Worm (Caenorhabditis elegans) whole organism, late embryonic: ENCODE measurements around the gene ZK632.9.
A peak's percentile ranks its signal among the peaks of the same experiment; 100 is the strongest.

ENCODE experiments used
- C38D4.7 ChIP-seq: fragments of 200-800 bp; sonication (Bioruptor generic); optimal IDR thresholded peaks from 2 replicates; lab custom pipeline; 2018; ENCODE audit warnings: mild to moderate bottlenecking, missing genetic modification characterization, moderate library complexity, missing compliant biosample characterization
- K02D7.2 ChIP-seq: sonication (generic microtip); optimal IDR thresholded peaks from 2 replicates; lab custom pipeline; 2017; ENCODE audit warnings: mild to moderate bottlenecking, missing genetic modification characterization, missing compliant biosample characterization
- K09A11.1 ChIP-seq: sonication (generic microtip); optimal IDR thresholded peaks from 2 replicates; lab custom pipeline; 2017; ENCODE audit warnings: antibody characterized with exemption, mild to moderate bottlenecking, missing genetic modification characterization, missing compliant biosample characterization; ENCODE audit not compliant: insufficient read depth
- ahr-1 ChIP-seq: sonication (generic microtip); optimal IDR thresholded peaks from 2 replicates; lab custom pipeline; 2016; ENCODE audit warnings: missing genetic modification characterization, missing compliant biosample characterization
- ceh-14 ChIP-seq: sonication (generic microtip); optimal IDR thresholded peaks from 2 replicates; lab custom pipeline; 2016; ENCODE audit warnings: missing genotype, missing genetic modification characterization, missing compliant biosample characterization
- ceh-18 ChIP-seq: sonication (generic microtip); optimal IDR thresholded peaks from 2 replicates; lab custom pipeline; 2016; ENCODE audit warnings: missing genetic modification characterization, missing compliant biosample characterization
- ceh-2 ChIP-seq: sonication (generic microtip); optimal IDR thresholded peaks from 2 replicates; lab custom pipeline; 2016; ENCODE audit warnings: missing genotype, missing genetic modification characterization, missing compliant biosample characterization
- ceh-22 ChIP-seq: sonication (generic microtip); optimal IDR thresholded peaks from 2 replicates; lab custom pipeline; 2017; ENCODE audit warnings: missing biosample characterization, missing genetic modification characterization
- ceh-24 ChIP-seq: sonication (generic microtip); optimal IDR thresholded peaks from 2 replicates; lab custom pipeline; 2016; ENCODE audit warnings: mild to moderate bottlenecking, missing genetic modification characterization, missing compliant biosample characterization
- ceh-30 ChIP-seq: fragments of 150-350 bp; optimal IDR thresholded peaks from 2 replicates; lab custom pipeline; 2014; ENCODE audit warnings: missing biosample characterization, missing genetic modification characterization
- ceh-31 ChIP-seq: sonication (generic microtip); optimal IDR thresholded peaks from 2 replicates; lab custom pipeline; 2016; ENCODE audit warnings: missing genetic modification characterization, missing compliant biosample characterization
- ceh-34 ChIP-seq: sonication (generic microtip); optimal IDR thresholded peaks from 2 replicates; lab custom pipeline; 2016; ENCODE audit warnings: mild to moderate bottlenecking, missing genetic modification characterization, missing compliant biosample characterization
- ceh-45 ChIP-seq: fragments of 200-800 bp; sonication (Bioruptor generic); IDR thresholded peaks from 2 replicates; pipeline ENCODE4 v1.3.6; 2022; ENCODE audit warnings: missing genetic modification reagents, missing genetic modification characterization, missing compliant biosample characterization
- ceh-48 ChIP-seq: sonication (generic microtip); optimal IDR thresholded peaks from 2 replicates; lab custom pipeline; 2016; ENCODE audit warnings: missing genetic modification characterization, inconsistent platforms, missing compliant biosample characterization
- ceh-6 ChIP-seq: fragments of 200-800 bp; sonication (Bioruptor generic); optimal IDR thresholded peaks from 2 replicates; lab custom pipeline; 2018; ENCODE audit warnings: mild to moderate bottlenecking, missing genetic modification characterization, missing compliant biosample characterization
- ceh-9 ChIP-seq: sonication (generic microtip); optimal IDR thresholded peaks from 2 replicates; lab custom pipeline; 2016; ENCODE audit warnings: mild to moderate bottlenecking, missing genetic modification characterization, inconsistent platforms, missing compliant biosample characterization
- dmd-4 ChIP-seq: sonication (generic microtip); optimal IDR thresholded peaks from 2 replicates; lab custom pipeline; 2016; ENCODE audit warnings: borderline replicate concordance, missing genetic modification characterization, missing compliant biosample characterization
- elt-2 ChIP-seq: sonication (generic microtip); optimal IDR thresholded peaks from 2 replicates; lab custom pipeline; 2016; ENCODE audit warnings: missing genetic modification reagents, missing genetic modification characterization, missing compliant biosample characterization
- ets-4 ChIP-seq: sonication (generic microtip); optimal IDR thresholded peaks from 2 replicates; lab custom pipeline; 2016; ENCODE audit warnings: missing genetic modification characterization, missing compliant biosample characterization
- fax-1 ChIP-seq: sonication (generic microtip); optimal IDR thresholded peaks from 2 replicates; lab custom pipeline; 2016; ENCODE audit warnings: missing genotype, missing genetic modification characterization, missing compliant biosample characterization
- hlh-15 ChIP-seq: sonication (generic microtip); optimal IDR thresholded peaks from 2 replicates; lab custom pipeline; 2016; ENCODE audit warnings: missing genetic modification characterization, missing compliant biosample characterization
- hlh-6 ChIP-seq: sonication (generic microtip); optimal IDR thresholded peaks from 2 replicates; lab custom pipeline; 2016; ENCODE audit warnings: missing genotype, missing genetic modification characterization, missing compliant biosample characterization
- hlh-8 ChIP-seq: sonication (generic microtip); optimal IDR thresholded peaks from 2 replicates; lab custom pipeline; 2016; ENCODE audit warnings: missing genotype, missing genetic modification characterization, missing compliant biosample characterization
- lim-6 ChIP-seq: sonication (generic microtip); optimal IDR thresholded peaks from 2 replicates; lab custom pipeline; 2016; ENCODE audit warnings: missing genetic modification characterization, missing compliant biosample characterization
- mec-3 ChIP-seq: sonication (generic microtip); optimal IDR thresholded peaks from 2 replicates; lab custom pipeline; 2016; ENCODE audit warnings: borderline replicate concordance, missing genetic modification characterization, missing compliant biosample characterization
- nhr-11 ChIP-seq: fragments of 150-350 bp; optimal IDR thresholded peaks from 2 replicates; lab custom pipeline; 2014; ENCODE audit warnings: missing biosample characterization, missing genetic modification characterization
- nhr-232 ChIP-seq: sonication (generic microtip); optimal IDR thresholded peaks from 2 replicates; lab custom pipeline; 2016; ENCODE audit warnings: missing genetic modification characterization, missing compliant biosample characterization
- npax-4 ChIP-seq: sonication (generic microtip); optimal IDR thresholded peaks from 2 replicates; lab custom pipeline; 2016; ENCODE audit warnings: missing genetic modification characterization, missing compliant biosample characterization
- odd-2 ChIP-seq: sonication (generic microtip); optimal IDR thresholded peaks from 2 replicates; lab custom pipeline; 2017; ENCODE audit warnings: antibody characterized with exemption, mild to moderate bottlenecking, missing genetic modification characterization, missing compliant biosample characterization
- pax-1 ChIP-seq: fragments of 150-350 bp; optimal IDR thresholded peaks from 2 replicates; lab custom pipeline; 2014; ENCODE audit warnings: missing biosample characterization, missing genetic modification characterization
- pha-4 ChIP-seq: fragments of 150-350 bp; optimal IDR thresholded peaks from 2 replicates; lab custom pipeline; 2018; ENCODE audit warnings: missing biosample characterization, missing genetic modification reagents, missing genetic modification characterization
- pqm-1 ChIP-seq: sonication (generic microtip); optimal IDR thresholded peaks from 2 replicates; lab custom pipeline; 2016; ENCODE audit warnings: missing genetic modification characterization, missing compliant biosample characterization
- pros-1 ChIP-seq: fragments of 150-350 bp; optimal IDR thresholded peaks from 2 replicates; lab custom pipeline; 2014; ENCODE audit warnings: missing biosample characterization, missing genetic modification reagents, missing genetic modification characterization
- ref-2 ChIP-seq: sonication (generic microtip); optimal IDR thresholded peaks from 2 replicates; lab custom pipeline; 2016; ENCODE audit warnings: missing genetic modification characterization, missing compliant biosample characterization
- tbx-2 ChIP-seq: sonication (generic microtip); optimal IDR thresholded peaks from 2 replicates; lab custom pipeline; 2016; ENCODE audit warnings: missing genetic modification characterization, missing compliant biosample characterization
- tbx-7 ChIP-seq: sonication (generic microtip); optimal IDR thresholded peaks from 2 replicates; lab custom pipeline; 2016; ENCODE audit warnings: missing genotype, missing genetic modification characterization, missing compliant biosample characterization
- unc-55 ChIP-seq: sonication (generic microtip); optimal IDR thresholded peaks from 2 replicates; lab custom pipeline; 2017; ENCODE audit warnings: missing biosample characterization, missing genetic modification reagents, missing genetic modification characterization
- unc-86 ChIP-seq: sonication (generic microtip); optimal IDR thresholded peaks from 2 replicates; lab custom pipeline; 2016; ENCODE audit warnings: missing genetic modification characterization, missing compliant biosample characterization
- zip-5 ChIP-seq: sonication (generic microtip); optimal IDR thresholded peaks from 2 replicates; lab custom pipeline; 2016; ENCODE audit warnings: missing genetic modification characterization, missing compliant biosample characterization

ZK632.9 gene

DNA sequence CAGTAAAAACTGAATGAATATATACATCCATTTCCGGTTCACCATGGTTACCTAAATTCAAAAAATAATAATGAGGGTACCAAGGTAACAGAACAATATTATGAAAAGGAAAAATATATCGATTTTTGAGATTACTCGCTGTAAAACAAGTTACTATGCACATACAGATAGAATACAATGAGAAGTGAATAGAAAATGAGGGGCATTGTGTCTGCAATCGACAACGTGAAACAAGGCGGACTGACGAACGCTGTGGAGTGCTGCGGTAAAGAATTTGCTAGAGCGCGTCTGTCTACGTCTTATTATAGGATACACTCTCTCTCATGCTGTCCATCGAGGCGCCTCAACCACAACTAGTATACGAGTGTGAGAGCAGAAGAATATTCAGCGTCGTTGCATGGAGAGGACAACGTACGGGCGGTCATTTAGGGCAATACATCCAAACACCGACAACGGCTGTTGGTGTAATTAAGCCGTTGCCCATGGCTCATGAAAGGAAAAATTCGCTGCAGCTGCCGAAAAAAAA lies 8.1 kb downstream of the ZK632.9 start, which contains the start of gene cnx-1 (continued):
- TF ChIP-seq ceh-45 (GFP tag; lab: Robert Waterston, UW) (no peak), ref-2 (tag; lab: Kevin White, UChicago) (peak; percentile 60), ceh-48 (tag; lab: Kevin White, UChicago) (no peak), ceh-24 (tag; lab: Kevin White, UChicago) (no peak), pha-4 (no peak), hlh-6 (no peak), unc-55 (GFP tag; lab: Kevin White, UChicago) (no peak), ets-4 (tag; lab: Kevin White, UChicago) (no peak), nhr-232 (tag; lab: Kevin White, UChicago) (no peak), zip-5 (tag; lab: Kevin White, UChicago) (no peak), ahr-1 (tag; lab: Kevin White, UChicago) (no peak), ceh-34 (tag; lab: Kevin White, UChicago) (peak; percentile 29), odd-2 (tag; lab: Kevin White, UChicago) (no peak), npax-4 (tag; lab: Kevin White, UChicago) (no peak), ceh-30 (tag; lab: Kevin White, UChicago) (no peak), ceh-18 (tag; lab: Kevin White, UChicago) (no peak)

DNA sequence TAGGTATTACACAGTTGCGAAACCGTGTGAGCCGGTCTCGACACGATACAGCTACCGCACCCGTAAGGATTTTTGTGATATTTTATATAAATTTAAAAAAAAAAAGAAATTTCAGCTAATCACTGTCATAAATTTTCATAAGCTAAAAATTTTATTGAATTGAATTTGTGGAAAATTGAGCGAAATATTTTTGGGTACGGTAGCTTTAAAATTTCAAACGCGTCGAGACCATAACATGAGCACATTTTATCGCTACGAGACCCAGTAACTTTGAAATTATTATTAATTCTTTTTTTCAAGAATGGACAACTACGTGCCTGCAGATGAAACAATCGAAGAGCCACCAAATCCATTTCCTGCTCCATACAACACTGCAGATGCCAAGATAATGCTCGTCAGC lies 12.1 kb downstream of the ZK632.9 start, which contains the start of gene ZK632.14:
Gene ZK632.14 (plus strand): TSS at position 301 of the 400 bp plus-strand sequence.
- TF ChIP-seq zip-5 (tag; lab: Kevin White, UChicago): no peak
- no peak for TF ChIP-seq dmd-4 (tag; lab: Kevin White, UChicago)
- no peak for TF ChIP-seq K09A11.1 (tag; lab: Kevin White, UChicago)
- TF ChIP-seq lim-6 (tag; lab: Kevin White, UChicago): no peak
- no peak for TF ChIP-seq K02D7.2
- no peak for TF ChIP-seq ceh-22
- no peak for TF ChIP-seq ceh-9 (tag; lab: Kevin White, UChicago)
- no peak for TF ChIP-seq C38D4.7
- no peak for TF ChIP-seq ceh-18 (tag; lab: Kevin White, UChicago)
- no peak for TF ChIP-seq hlh-15
- no peak for TF ChIP-seq ceh-34 (tag; lab: Kevin White, UChicago)
- TF ChIP-seq pax-1 (tag; lab: Kevin White, UChicago): no peak
- no peak for TF ChIP-seq pqm-1 (tag; lab: Kevin White, UChicago)
- TF ChIP-seq mec-3: no peak

DNA sequence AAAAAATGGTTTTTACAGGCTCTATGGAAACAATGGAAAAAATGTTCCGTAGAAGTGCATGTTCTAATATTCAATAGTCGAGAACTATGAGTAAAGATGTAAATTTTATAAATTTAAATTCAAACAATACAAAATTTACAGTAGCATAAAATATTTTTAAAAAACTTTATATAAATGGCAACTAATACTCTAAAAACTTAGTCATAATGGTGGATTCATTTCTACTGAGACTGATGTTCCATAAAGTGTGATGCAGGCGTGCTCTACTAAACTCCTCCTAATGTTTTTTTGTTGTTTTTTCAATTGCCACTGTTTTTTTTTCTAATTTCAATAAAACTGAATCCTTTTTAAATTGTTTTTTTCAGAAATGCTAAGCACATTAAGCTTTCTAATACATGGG lies 17.1 kb downstream of the ZK632.9 start, which contains the start of gene gtap-2:
Gene gtap-2 (plus strand): TSS at position 366 of the 400 bp plus-strand sequence.
- TF ChIP-seq ceh-22 (no peak), ceh-31 (tag; lab: Kevin White, UChicago) (peak; percentile 68), zip-5 (tag; lab: Kevin White, UChicago) (peak; percentile 73), ceh-6 (no peak), ceh-30 (tag; lab: Kevin White, UChicago) (no peak), ets-4 (tag; lab: Kevin White, UChicago) (peak; percentile 54), nhr-11 (tag; lab: Kevin White, UChicago) (no peak), tbx-7 (peak; percentile 50), ceh-45 (GFP tag; lab: Robert Waterston, UW) (no peak), C38D4.7 (no peak), unc-86 (tag; lab: Kevin White, UChicago) (peak; percentile 16), hlh-8 (tag; lab: Kevin White, UChicago) (peak; percentile 70), tbx-2 (peak; percentile 77), fax-1 (tag; lab: Kevin White, UChicago) (peak; percentile 48), ceh-2 (peak; percentile 65), pros-1 (tag; lab: Kevin White, UChicago) (no peak), ceh-14 (tag; lab: Kevin White, UChicago) (peak; percentile 5), mec-3 (no peak), elt-2 (tag; lab: Kevin White, UChicago) (peak; percentile 45)
- TF ChIP-seq, all 69 proteins: peak for 11
